Fruit fly (Drosophila melanogaster) whole organism, embryonic: ENCODE measurements around the gene Ugt37B1.

Experiments
- Abd-B ChIP-seq: fragments of 200-800 bp; sonication (Bioruptor generic); optimal IDR thresholded peaks from 2 replicates; lab custom pipeline; 2018; ENCODE audit warnings: missing biosample characterization, mild to moderate bottlenecking, missing genetic modification characterization, moderate library complexity
- Awh ChIP-seq: fragments of 200-800 bp; sonication (Bioruptor generic); IDR thresholded peaks from 2 replicates; pipeline ENCODE4, ENCODE4 v1.3.6; 2022; ENCODE audit warnings: missing biosample characterization, missing genetic modification characterization
- CG10654 ChIP-seq: fragments of 200-800 bp; sonication (Bioruptor generic); optimal IDR thresholded peaks from 2 replicates; lab custom pipeline; 2016; ENCODE audit warnings: missing biosample characterization, missing genetic modification characterization
- CG12071 ChIP-seq: fragments of 200-800 bp; sonication (Bioruptor generic); optimal IDR thresholded peaks from 3 replicates; lab custom pipeline; 2018; ENCODE audit warnings: missing biosample characterization, mild to moderate bottlenecking, missing genetic modification characterization
- CG12769 ChIP-seq: fragments of 200-800 bp; sonication (Bioruptor generic); optimal IDR thresholded peaks from 2 replicates; lab custom pipeline; 2019; ENCODE audit warnings: missing biosample characterization, mild to moderate bottlenecking, missing genetic modification characterization, moderate library complexity
- CG1647 ChIP-seq: fragments of 200-800 bp; sonication (Bioruptor generic); optimal IDR thresholded peaks from 3 replicates; lab custom pipeline; 2016; ENCODE audit warnings: missing biosample characterization, missing genetic modification characterization
- CG17612 ChIP-seq: fragments of 200-800 bp; sonication (Bioruptor generic); IDR thresholded peaks from 2 replicates; pipeline ENCODE4 v1.3.6; 2022; ENCODE audit warnings: missing biosample characterization, missing genetic modification characterization
- CG2199 ChIP-seq: fragments of 200-800 bp; sonication (Bioruptor generic); IDR thresholded peaks from 3 replicates; pipeline ENCODE4 v1.3.6; 2022; ENCODE audit warnings: missing biosample characterization, missing genetic modification characterization
- CG3163 ChIP-seq: fragments of 200-800 bp; sonication (Bioruptor generic); optimal IDR thresholded peaks from 3 replicates; lab custom pipeline; 2016; ENCODE audit warnings: missing biosample characterization, missing genetic modification characterization
- CG33557 ChIP-seq: fragments of 200-800 bp; sonication (Bioruptor generic); optimal IDR thresholded peaks from 2 replicates; lab custom pipeline; 2019; ENCODE audit warnings: missing biosample characterization, mild to moderate bottlenecking, missing genetic modification characterization, moderate library complexity
- CG3838 ChIP-seq: fragments of 200-800 bp; sonication (Bioruptor generic); optimal IDR thresholded peaks from 3 replicates; lab custom pipeline; 2016; ENCODE audit warnings: missing biosample characterization, missing genetic modification characterization
- CG42726 ChIP-seq: fragments of 200-800 bp; sonication (Bioruptor generic); IDR thresholded peaks from 2 replicates; pipeline ENCODE4 v1.3.6; 2022; ENCODE audit warnings: missing biosample characterization, missing genetic modification characterization; ENCODE audit not compliant: partially characterized antibody
- CG4617 ChIP-seq: fragments of 200-800 bp; sonication (Bioruptor generic); optimal IDR thresholded peaks from 3 replicates; lab custom pipeline; 2016; ENCODE audit warnings: missing biosample characterization, missing genetic modification characterization, borderline replicate concordance
- CG5245 ChIP-seq: fragments of 200-800 bp; sonication (Bioruptor generic); optimal IDR thresholded peaks from 3 replicates; lab custom pipeline; 2016; ENCODE audit warnings: missing biosample characterization, missing genetic modification characterization
- CG7556 ChIP-seq: fragments of 200-800 bp; sonication (Bioruptor generic); optimal IDR thresholded peaks from 2 replicates; lab custom pipeline; 2017; ENCODE audit warnings: missing biosample characterization, mild to moderate bottlenecking, missing genetic modification characterization
- CG8281 ChIP-seq: fragments of 200-800 bp; sonication (Bioruptor generic); optimal IDR thresholded peaks from 2 replicates; lab custom pipeline; 2018; ENCODE audit warnings: missing biosample characterization, mild to moderate bottlenecking, missing genetic modification characterization, moderate library complexity
- D19A ChIP-seq: fragments of 200-800 bp; optimal IDR thresholded peaks from 3 replicates; lab custom pipeline; 2019; ENCODE audit warnings: missing biosample characterization, mild to moderate bottlenecking, missing genetic modification characterization, moderate library complexity
- Dbx ChIP-seq: fragments of 200-800 bp; sonication (Bioruptor generic); IDR thresholded peaks from 3 replicates; pipeline ENCODE4 v1.3.6; 2022; ENCODE audit warnings: missing biosample characterization, missing genetic modification characterization
- Dek ChIP-seq: fragments of 200-800 bp; sonication (Bioruptor generic); optimal IDR thresholded peaks from 3 replicates; lab custom pipeline; 2019; ENCODE audit warnings: missing biosample characterization, mild to moderate bottlenecking, missing genetic modification characterization, moderate library complexity
- Drgx ChIP-seq: fragments of 200-800 bp; sonication (Bioruptor generic); IDR thresholded peaks from 2 replicates; pipeline ENCODE4 v1.3.6; 2022; ENCODE audit warnings: missing biosample characterization, missing genetic modification characterization
- Hmx ChIP-seq: fragments of 200-800 bp; sonication (Bioruptor generic); optimal IDR thresholded peaks from 2 replicates; lab custom pipeline; 2016; ENCODE audit warnings: missing biosample characterization, missing genetic modification characterization
- Med ChIP-seq: fragments of 200-800 bp; sonication (Bioruptor generic); peaks from one replicate; lab custom pipeline; 2016; ENCODE audit warnings: missing biosample characterization, missing genetic modification characterization, mild to moderate bottlenecking, inconsistent platforms, moderate library complexity
- Pdp1 ChIP-seq, 2 experiments: fragments of 200-800 bp; sonication (Bioruptor generic); optimal IDR thresholded peaks; 3 replicates each; lab custom pipeline; 2016; ENCODE audit warnings: missing biosample characterization in 2 of 2, missing genetic modification characterization in 2 of 2, mild to moderate bottlenecking in 1 of 2, moderate library complexity in 1 of 2
- Vsx1 ChIP-seq: fragments of 200-800 bp; sonication (Bioruptor generic); optimal IDR thresholded peaks from 2 replicates; lab custom pipeline; 2017; ENCODE audit warnings: missing biosample characterization, mild to moderate bottlenecking, missing genetic modification characterization, missing genetic modification reagents
- ab ChIP-seq: fragments of 200-800 bp; sonication (Bioruptor generic); optimal IDR thresholded peaks from 2 replicates; lab custom pipeline; 2016; ENCODE audit warnings: missing biosample characterization, missing genetic modification characterization
- abd-A ChIP-seq: fragments of 200-800 bp; sonication (Bioruptor generic); optimal IDR thresholded peaks from 3 replicates; lab custom pipeline; 2019; ENCODE audit warnings: missing biosample characterization, mild to moderate bottlenecking, missing genetic modification characterization, moderate library complexity
- btn ChIP-seq: fragments of 200-800 bp; sonication (Bioruptor generic); optimal IDR thresholded peaks from 2 replicates; lab custom pipeline; 2016; ENCODE audit warnings: missing biosample characterization, missing genetic modification characterization
- caup ChIP-seq: fragments of 200-800 bp; sonication (Bioruptor generic); optimal IDR thresholded peaks from 3 replicates; lab custom pipeline; 2017; ENCODE audit warnings: missing biosample characterization, mild to moderate bottlenecking, missing genetic modification characterization, moderate library complexity; ENCODE audit not compliant: severe bottlenecking
- cg ChIP-seq: fragments of 200-800 bp; sonication (Bioruptor generic); optimal IDR thresholded peaks from 3 replicates; lab custom pipeline; 2019; ENCODE audit warnings: missing biosample characterization, mild to moderate bottlenecking, missing genetic modification characterization, moderate library complexity
- chinmo ChIP-seq: fragments of 200-800 bp; sonication (Bioruptor generic); IDR thresholded peaks from 4 replicates; pipeline ENCODE4 v1.3.6; 2022; ENCODE audit warnings: missing biosample characterization, missing genetic modification characterization; ENCODE audit not compliant: partially characterized antibody
- crp ChIP-seq, 2 experiments: fragments of 200-800 bp; sonication (Bioruptor generic); optimal IDR thresholded peaks; 2 replicates in 1 of 2; 3 replicates in 1 of 2; lab custom pipeline; 2017; ENCODE audit warnings: missing biosample characterization in 2 of 2, missing genetic modification characterization in 2 of 2, mild to moderate bottlenecking in 1 of 2, moderate library complexity in 1 of 2
- da ChIP-seq: fragments of 200-800 bp; sonication (Bioruptor generic); optimal IDR thresholded peaks from 2 replicates; lab custom pipeline; 2016; ENCODE audit warnings: missing biosample characterization, missing genetic modification characterization
- ems ChIP-seq: fragments of 200-800 bp; sonication (Bioruptor generic); optimal IDR thresholded peaks from 3 replicates; lab custom pipeline; 2016; ENCODE audit warnings: missing biosample characterization, missing genetic modification characterization
- gcm ChIP-seq: fragments of 200-800 bp; sonication (Bioruptor generic); optimal IDR thresholded peaks from 2 replicates; lab custom pipeline; 2019; ENCODE audit warnings: missing biosample characterization, mild to moderate bottlenecking, missing genetic modification characterization, moderate library complexity
- gem ChIP-seq: fragments of 200-800 bp; sonication (Bioruptor generic); optimal IDR thresholded peaks from 2 replicates; lab custom pipeline; 2019; ENCODE audit warnings: missing biosample characterization, mild to moderate bottlenecking, missing genetic modification characterization, moderate library complexity
- grn ChIP-seq: fragments of 200-800 bp; sonication (Bioruptor generic); optimal IDR thresholded peaks from 3 replicates; lab custom pipeline; 2017; ENCODE audit warnings: missing biosample characterization, missing genetic modification characterization
- gsb ChIP-seq: fragments of 200-800 bp; sonication (Bioruptor generic); IDR thresholded peaks from 2 replicates; pipeline ENCODE4 v1.3.6; 2022; ENCODE audit warnings: missing biosample characterization, missing genetic modification characterization
- nmo ChIP-seq: fragments of 200-800 bp; sonication (Bioruptor generic); optimal IDR thresholded peaks from 2 replicates; lab custom pipeline; 2018; ENCODE audit warnings: missing biosample characterization, mild to moderate bottlenecking, missing genetic modification characterization, moderate library complexity
- nom ChIP-seq: fragments of 200-800 bp; sonication (Bioruptor generic); optimal IDR thresholded peaks from 2 replicates; lab custom pipeline; 2017; ENCODE audit warnings: missing biosample characterization, missing genetic modification characterization, mild to moderate bottlenecking, moderate library complexity, missing genetic modification reagents
- oc ChIP-seq: fragments of 200-800 bp; sonication (Bioruptor generic); optimal IDR thresholded peaks from 2 replicates; lab custom pipeline; 2018; ENCODE audit warnings: missing biosample characterization, mild to moderate bottlenecking, missing genetic modification characterization, moderate library complexity
- run ChIP-seq: fragments of 200-800 bp; sonication (Bioruptor generic); optimal IDR thresholded peaks from 3 replicates; lab custom pipeline; 2018; ENCODE audit warnings: missing biosample characterization, mild to moderate bottlenecking, missing genetic modification characterization
- salm ChIP-seq: fragments of 200-800 bp; sonication (Bioruptor generic); optimal IDR thresholded peaks from 2 replicates; lab custom pipeline; 2018; ENCODE audit warnings: missing biosample characterization, mild to moderate bottlenecking, missing genetic modification characterization
- sd ChIP-seq: fragments of 200-800 bp; sonication (Bioruptor generic); optimal IDR thresholded peaks from 3 replicates; lab custom pipeline; 2018; ENCODE audit warnings: missing biosample characterization, mild to moderate bottlenecking, missing genetic modification characterization, moderate library complexity
- sob ChIP-seq: fragments of 200-800 bp; sonication (Bioruptor generic); IDR thresholded peaks from 2 replicates; pipeline ENCODE4 v1.3.6; 2022; ENCODE audit warnings: missing biosample characterization, missing genetic modification characterization
- ssp ChIP-seq: fragments of 200-800 bp; sonication (Bioruptor generic); IDR thresholded peaks from 2 replicates; pipeline ENCODE4 v1.3.6; 2022; ENCODE audit warnings: missing biosample characterization, missing genetic modification characterization
- stwl ChIP-seq: fragments of 200-800 bp; sonication (Bioruptor generic); optimal IDR thresholded peaks from 3 replicates; lab custom pipeline; 2018; ENCODE audit warnings: missing biosample characterization, mild to moderate bottlenecking, missing genetic modification characterization, moderate library complexity
- tll ChIP-seq, 2 experiments: fragments of 200-800 bp in 1 of 2; fragments of >200 bp in 1 of 2; sonication (Bioruptor generic) in 1 of 2; optimal IDR thresholded peaks; 2 replicates each; lab custom pipeline; 2017 to 2019; ENCODE audit warnings: missing biosample characterization in 2 of 2, missing genetic modification characterization in 2 of 2, mild to moderate bottlenecking in 1 of 2, moderate library complexity in 1 of 2
- vvl ChIP-seq: fragments of 200-800 bp; sonication (Bioruptor generic); IDR thresholded peaks from 2 replicates; pipeline ENCODE4 v1.3.6; 2022; ENCODE audit warnings: missing biosample characterization, missing genetic modification characterization

The Ugt37B1 gene

DNA sequence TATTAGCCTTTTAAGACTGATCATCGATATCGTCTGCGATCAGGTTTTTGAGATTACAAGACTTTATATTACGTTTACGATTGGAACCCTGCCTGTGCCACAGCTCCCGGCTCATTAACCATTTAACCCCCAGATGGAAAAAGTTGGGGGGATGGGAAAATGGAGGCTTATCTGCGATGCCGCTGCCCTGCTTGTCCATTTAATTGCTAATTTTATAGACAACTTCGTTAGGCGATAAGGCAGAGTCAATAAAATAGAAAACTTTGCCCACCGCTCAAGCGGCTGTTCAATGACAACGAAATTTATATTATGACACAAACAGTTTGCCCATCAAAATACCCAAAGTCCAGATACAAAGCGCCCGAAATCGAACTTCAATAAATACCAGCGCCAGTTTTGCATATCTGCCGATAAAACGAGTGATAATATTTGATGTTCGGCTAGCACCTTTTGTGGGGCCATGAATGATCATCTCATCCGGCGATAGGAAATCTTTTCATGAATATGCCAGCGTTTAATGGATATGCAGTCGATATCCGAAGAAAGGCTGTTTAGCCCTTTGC, 31.8 kb upstream of the Ugt37B1 start:
- TF ChIP-seq btn (no peak), Dek (tag; lab: Kevin White, UChicago) (no peak), CG7556 (no peak), CG8281 (tag; lab: Kevin White, UChicago) (no peak), Hmx (GFP tag; lab: Kevin White, UChicago) (no peak), abd-A (tag; lab: Kevin White, UChicago) (peak; percentile 91), Pdp1 (GFP tag; optimal IDR thresholded peaks at IDR 0.05; lab: Kevin White, UChicago) (peak in 1 of 2 experiments; percentile 20), CG12071 (GFP tag; lab: Kevin White, UChicago) (no peak), CG1647 (GFP tag; lab: Kevin White, UChicago) (no peak), nmo (GFP tag; lab: Kevin White, UChicago) (no peak), vvl (GFP tag; lab: Robert Waterston, UW) (peak; percentile 75), Vsx1 (GFP tag; lab: Kevin White, UChicago) (no peak), sd (peak; percentile 74), CG3163 (GFP tag; lab: Kevin White, UChicago) (no peak), salm (peak; percentile 24), crp (GFP tag; optimal IDR thresholded peaks at IDR 0.05; lab: Kevin White, UChicago) (no peak), CG42726 (GFP tag; lab: Robert Waterston, UW) (0 out of 2 replicates have a peak, but pooled peaks have one; percentile 30), grn (GFP tag; lab: Kevin White, UChicago) (peak; percentile 76), sob (no peak), da (no peak), gem (tag; lab: Kevin White, UChicago) (no peak), caup (GFP tag; lab: Kevin White, UChicago) (no peak), oc (tag; lab: Kevin White, UChicago) (peak; percentile 9), CG4617 (GFP tag; lab: Kevin White, UChicago) (no peak), Awh (GFP tag; lab: Robert Waterston, UW) (peak; percentile 86), nom (GFP tag; lab: Kevin White, UChicago) (no peak)

DNA sequence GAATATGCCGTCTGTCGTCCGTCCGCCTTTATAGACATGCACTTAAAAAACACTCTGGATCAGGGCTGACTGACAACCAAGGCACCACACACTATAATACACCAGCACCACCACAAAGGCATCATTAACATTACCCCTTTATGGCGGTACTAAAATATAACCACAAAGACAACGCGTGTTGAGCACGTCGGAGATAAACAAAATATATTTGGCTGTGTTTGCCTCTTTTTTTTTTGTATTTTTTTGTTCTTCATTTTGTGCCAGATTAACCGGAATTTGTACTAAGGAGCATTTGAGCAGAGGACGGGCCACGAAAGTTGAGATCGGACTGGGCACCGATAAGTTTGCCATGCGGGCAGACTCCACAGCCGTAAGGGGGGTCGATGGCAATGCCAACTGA, 30.8 kb upstream of the Ugt37B1 start:
- peak; percentile 38 for TF ChIP-seq cg (GFP tag; lab: Kevin White, UChicago)
- TF ChIP-seq Med (GFP tag; lab: Kevin White, UChicago), result peak; percentile 25
- peak; percentile 50; the same call in 1 of the 3 replicates for TF ChIP-seq CG2199 (GFP tag; lab: Robert Waterston, UW)
- TF ChIP-seq CG3838, result no peak
- TF ChIP-seq Abd-B (GFP tag; lab: Kevin White, UChicago), result peak; percentile 49
- peak; percentile 34 for TF ChIP-seq CG12769
- peak; percentile 57 for TF ChIP-seq gcm (GFP tag; lab: Kevin White, UChicago)
- 0 out of 4 replicates have a peak, but pooled peaks have one; percentile 20 for TF ChIP-seq chinmo (GFP tag; lab: Robert Waterston, UW)
- TF ChIP-seq CG17612 (GFP tag; lab: Robert Waterston, UW), result no peak
- peak; percentile 57 for TF ChIP-seq run (tag; lab: Kevin White, UChicago)

- TF ChIP-seq D19A (tag; lab: Kevin White, UChicago) (no peak), gsb (GFP tag; lab: Robert Waterston, UW) (no peak), ab (GFP tag; lab: Kevin White, UChicago) (no peak), CG33557 (GFP tag; lab: Kevin White, UChicago) (no peak), CG5245 (no peak), ssp (GFP tag; lab: Robert Waterston, UW) (no peak), nom (GFP tag; lab: Kevin White, UChicago) (peak; percentile 43), ems (no peak), Dbx (0 out of 3 replicates have a peak, but pooled peaks have one; percentile 13), CG10654 (no peak), stwl (tag; lab: Kevin White, UChicago) (no peak), Drgx (GFP tag; lab: Robert Waterston, UW) (peak; percentile 76), tll (GFP tag; optimal IDR thresholded peaks at IDR 0.05; lab: Kevin White, UChicago) (no peak)
Observed at dm6 chr2L:6197773-6198172, 27.1 kb upstream of the Ugt37B1 start.
